Worm (Caenorhabditis elegans) whole organism, young adult: ENCODE results near the gene spe-29.
A peak's percentile ranks its signal among the peaks of the same experiment; 100 is the strongest.

Source experiments
- B0019.2 ChIP-seq: fragments of 200-800 bp; sonication (Bioruptor generic); conservative IDR thresholded peaks from 2 replicates; pipeline ENCODE4 v1.3.6; 2022; ENCODE audit warnings: missing genetic modification reagents, missing genetic modification characterization, missing compliant biosample characterization
- B0336.3 ChIP-seq: fragments of 200-800 bp; sonication (Bioruptor generic); IDR thresholded peaks from 2 replicates; pipeline ENCODE4 v1.3.6; 2022; ENCODE audit warnings: missing genetic modification characterization, missing compliant biosample characterization
- D2030.7 ChIP-seq: fragments of 200-800 bp; sonication (Bioruptor generic); IDR thresholded peaks from 2 replicates; pipeline ENCODE4 v1.3.6; 2022; ENCODE audit warnings: missing genetic modification reagents, missing genetic modification characterization, missing compliant biosample characterization
- F23B12.7 ChIP-seq: sonication (generic microtip); optimal IDR thresholded peaks from 2 replicates; lab custom pipeline; 2017; ENCODE audit warnings: missing genetic modification characterization, mild to moderate bottlenecking, missing compliant biosample characterization, antibody characterized with exemption, moderate library complexity; ENCODE audit not compliant: insufficient read depth
- F37B4.10 ChIP-seq: fragments of 200-800 bp; sonication (Bioruptor generic); IDR thresholded peaks from 2 replicates; pipeline ENCODE4 v1.3.6; 2022; ENCODE audit warnings: missing genetic modification characterization, missing compliant biosample characterization
- F39B2.1 ChIP-seq: fragments of 200-800 bp; sonication (Bioruptor generic); IDR thresholded peaks from 2 replicates; pipeline ENCODE4 v1.3.6; 2022; ENCODE audit warnings: missing genetic modification reagents, missing genetic modification characterization, missing compliant biosample characterization
- F49E8.2 ChIP-seq: sonication (generic microtip); optimal IDR thresholded peaks from 3 replicates; lab custom pipeline; 2017; ENCODE audit warnings: missing genetic modification characterization, mild to moderate bottlenecking, missing compliant biosample characterization, antibody characterized with exemption, moderate library complexity; ENCODE audit not compliant: insufficient read depth
- Y53F4B.3 ChIP-seq: fragments of 200-800 bp; sonication (Bioruptor generic); IDR thresholded peaks from 2 replicates; pipeline ENCODE4 v1.3.6; 2022; ENCODE audit warnings: missing genetic modification reagents, missing genetic modification characterization, missing compliant biosample characterization
- Y53G8AR.9 ChIP-seq: fragments of 200-800 bp; sonication (Bioruptor generic); conservative IDR thresholded peaks from 2 replicates; pipeline ENCODE4 v1.3.6; 2022; ENCODE audit warnings: missing genetic modification reagents, missing genetic modification characterization, missing compliant biosample characterization
- Y56A3A.18 ChIP-seq: fragments of 200-800 bp; sonication (Bioruptor generic); IDR thresholded peaks from 2 replicates; pipeline ENCODE4 v1.3.6; 2022; ENCODE audit warnings: missing genetic modification reagents, missing genetic modification characterization, missing compliant biosample characterization
- Y67H2A.10 ChIP-seq: fragments of 200-800 bp; sonication (Bioruptor generic); conservative IDR thresholded peaks from 2 replicates; pipeline ENCODE4 v1.3.6; 2022; ENCODE audit warnings: missing genetic modification reagents, missing genetic modification characterization, missing compliant biosample characterization
- Y95B8A.8 ChIP-seq: fragments of 200-800 bp; sonication (Bioruptor generic); IDR thresholded peaks from 2 replicates; pipeline ENCODE4 v1.3.6; 2022; ENCODE audit warnings: missing genetic modification reagents, missing genetic modification characterization, missing compliant biosample characterization
- akir-1 ChIP-seq: fragments of 200-800 bp; sonication (Bioruptor generic); optimal IDR thresholded peaks from 2 replicates; lab custom pipeline; 2018; ENCODE audit warnings: mild to moderate bottlenecking, missing genetic modification characterization, moderate library complexity, missing compliant biosample characterization
- aptf-2 ChIP-seq: fragments of 200-800 bp; sonication (Bioruptor generic); conservative IDR thresholded peaks from 2 replicates; pipeline ENCODE4 v1.3.6; 2022; ENCODE audit warnings: missing genetic modification reagents, missing genetic modification characterization, missing compliant biosample characterization
- atf-7 ChIP-seq: sonication (generic microtip); optimal IDR thresholded peaks from 2 replicates; lab custom pipeline; 2017; ENCODE audit warnings: mild to moderate bottlenecking, missing genetic modification characterization, missing compliant biosample characterization
- bed-2 ChIP-seq: fragments of 200-800 bp; sonication (Bioruptor generic); IDR thresholded peaks from 2 replicates; pipeline ENCODE4 v1.3.6; 2022; ENCODE audit warnings: missing genetic modification reagents, missing genetic modification characterization, missing compliant biosample characterization
- ceh-91 ChIP-seq: fragments of 200-800 bp; sonication (Bioruptor generic); IDR thresholded peaks from 2 replicates; pipeline ENCODE4 v1.3.6; 2022; ENCODE audit warnings: missing genetic modification reagents, missing genetic modification characterization, missing compliant biosample characterization
- chd-7 ChIP-seq: sonication (generic microtip); optimal IDR thresholded peaks from 2 replicates; lab custom pipeline; 2016; ENCODE audit warnings: mild to moderate bottlenecking, missing genetic modification characterization, moderate library complexity, missing compliant biosample characterization
- dox-1 ChIP-seq: fragments of 200-800 bp; sonication (Bioruptor generic); IDR thresholded peaks from 2 replicates; pipeline ENCODE4 v1.3.6; 2022; ENCODE audit warnings: missing genetic modification reagents, missing genetic modification characterization, missing compliant biosample characterization
- egl-18 ChIP-seq: fragments of 200-800 bp; sonication (Bioruptor generic); IDR thresholded peaks from 2 replicates; pipeline ENCODE4 v1.3.6; 2022; ENCODE audit warnings: missing genetic modification reagents, missing genetic modification characterization, missing compliant biosample characterization
- him-1 ChIP-seq: sonication (generic microtip); optimal IDR thresholded peaks from 2 replicates; lab custom pipeline; 2016; ENCODE audit warnings: missing genotype, missing genetic modification reagents, missing genetic modification characterization, missing compliant biosample characterization
- hlh-12 ChIP-seq: sonication (generic microtip); optimal IDR thresholded peaks from 2 replicates; lab custom pipeline; 2016; ENCODE audit warnings: missing genetic modification characterization, missing compliant biosample characterization
- hlh-26 ChIP-seq: fragments of 200-800 bp; sonication (Bioruptor generic); conservative IDR thresholded peaks from 2 replicates; pipeline ENCODE4 v1.3.6; 2022; ENCODE audit warnings: missing genetic modification reagents, missing genetic modification characterization, missing compliant biosample characterization
- hmg-1.2 ChIP-seq: fragments of 200-800 bp; sonication (Bioruptor generic); IDR thresholded peaks from 2 replicates; pipeline ENCODE4 v1.3.6; 2022; ENCODE audit warnings: missing genetic modification reagents, missing genetic modification characterization, missing compliant biosample characterization
- hmg-20 ChIP-seq: fragments of 200-800 bp; sonication (Bioruptor generic); IDR thresholded peaks from 2 replicates; pipeline ENCODE4 v1.3.6; 2022; ENCODE audit warnings: missing genetic modification reagents, missing genetic modification characterization, missing compliant biosample characterization
- let-607 ChIP-seq, 2 experiments: fragments of 200-800 bp in 1 of 2; sonication (Bioruptor generic) in 1 of 2; sonication (generic microtip) in 1 of 2; optimal IDR thresholded peaks; 2 replicates each; lab custom pipeline; 2016 to 2018; ENCODE audit warnings: mild to moderate bottlenecking in 2 of 2, missing compliant biosample characterization in 2 of 2, missing genetic modification characterization in 2 of 2, moderate library complexity in 2 of 2, missing genotype in 1 of 2
- lin-40 ChIP-seq: sonication (generic microtip); optimal IDR thresholded peaks from 2 replicates; lab custom pipeline; 2016; ENCODE audit warnings: missing genetic modification characterization, mild to moderate bottlenecking, missing compliant biosample characterization, missing genotype, missing genetic modification reagents
- lin-54 ChIP-seq: fragments of 200-800 bp; sonication (Bioruptor generic); optimal IDR thresholded peaks from 2 replicates; lab custom pipeline; 2018; ENCODE audit warnings: mild to moderate bottlenecking, missing genetic modification characterization, missing compliant biosample characterization
- lsy-27 ChIP-seq: sonication (generic microtip); optimal IDR thresholded peaks from 2 replicates; lab custom pipeline; 2017; ENCODE audit warnings: missing genetic modification characterization, mild to moderate bottlenecking, missing compliant biosample characterization, antibody characterized with exemption, missing genotype, borderline replicate concordance; ENCODE audit not compliant: insufficient read depth
- madf-6 ChIP-seq: fragments of 200-800 bp; sonication (Bioruptor generic); IDR thresholded peaks from 2 replicates; pipeline ENCODE4 v1.3.6; 2022; ENCODE audit warnings: missing genetic modification reagents, missing genetic modification characterization, missing compliant biosample characterization
- mcd-1 ChIP-seq: fragments of 200-800 bp; sonication (Bioruptor generic); IDR thresholded peaks from 2 replicates; pipeline ENCODE4 v1.3.6; 2022; ENCODE audit warnings: missing genetic modification reagents, missing genetic modification characterization, missing compliant biosample characterization
- nfyb-1 ChIP-seq: fragments of 200-800 bp; sonication (Bioruptor generic); IDR thresholded peaks from 2 replicates; pipeline ENCODE4 v1.3.6; 2022; ENCODE audit warnings: missing genetic modification reagents, missing genetic modification characterization, missing compliant biosample characterization
- rcor-1 ChIP-seq: fragments of 200-800 bp; sonication (Bioruptor generic); IDR thresholded peaks from 2 replicates; pipeline ENCODE4 v1.3.6; 2022; ENCODE audit warnings: missing genetic modification reagents, missing genetic modification characterization, missing compliant biosample characterization
- sdz-38 ChIP-seq: sonication (generic microtip); optimal IDR thresholded peaks from 2 replicates; lab custom pipeline; 2016; ENCODE audit warnings: missing genotype, missing genetic modification characterization, missing compliant biosample characterization
- snpc-1.1 ChIP-seq: sonication (generic microtip); optimal IDR thresholded peaks from 2 replicates; lab custom pipeline; 2017; ENCODE audit warnings: missing genetic modification characterization, mild to moderate bottlenecking, missing compliant biosample characterization, antibody characterized with exemption, moderate library complexity, missing genotype, missing genetic modification reagents; ENCODE audit not compliant: insufficient read depth
- snpc-1.3 ChIP-seq: sonication (generic microtip); optimal IDR thresholded peaks from 2 replicates; lab custom pipeline; 2017; ENCODE audit warnings: missing genetic modification characterization, mild to moderate bottlenecking, missing compliant biosample characterization, antibody characterized with exemption, moderate library complexity, missing genotype, missing genetic modification reagents; ENCODE audit not compliant: insufficient read depth
- snpc-3.4 ChIP-seq: sonication (generic microtip); optimal IDR thresholded peaks from 2 replicates; lab custom pipeline; 2017; ENCODE audit warnings: missing genetic modification characterization, mild to moderate bottlenecking, missing compliant biosample characterization, antibody characterized with exemption, moderate library complexity, missing genotype, missing genetic modification reagents
- tbx-9 ChIP-seq: sonication (generic microtip); optimal IDR thresholded peaks from 2 replicates; lab custom pipeline; 2016; ENCODE audit warnings: borderline replicate concordance, missing genetic modification characterization, inconsistent platforms, missing compliant biosample characterization
- unc-130 ChIP-seq: sonication (generic microtip); optimal IDR thresholded peaks from 2 replicates; lab custom pipeline; 2016; ENCODE audit warnings: missing genetic modification reagents, missing genetic modification characterization, missing compliant biosample characterization
- xnd-1 ChIP-seq: sonication (generic microtip); optimal IDR thresholded peaks from 2 replicates; lab custom pipeline; 2016; ENCODE audit warnings: missing genotype, missing genetic modification reagents, missing genetic modification characterization, missing compliant biosample characterization
- ztf-22 ChIP-seq: fragments of 200-800 bp; sonication (Bioruptor generic); optimal IDR thresholded peaks from 2 replicates; lab custom pipeline; 2018; ENCODE audit warnings: mild to moderate bottlenecking, missing genetic modification characterization, moderate library complexity, missing compliant biosample characterization
- ztf-6 ChIP-seq: fragments of 200-800 bp; sonication (Bioruptor generic); IDR thresholded peaks from 2 replicates; pipeline ENCODE4 v1.3.6; 2022; ENCODE audit warnings: missing genetic modification reagents, missing genetic modification characterization, missing compliant biosample characterization

Gene spe-29

ce11 chrIV:9884257-9884656, 49.4 kb upstream of the spe-29 start, which contains the start of the genes prp-18 and mccc-1 (continued):
- TF ChIP-seq F37B4.10 (GFP tag; lab: Robert Waterston, UW) (no peak), B0019.2 (no peak), hmg-20 (GFP tag; lab: Robert Waterston, UW) (no peak), B0336.3 (no peak), snpc-3.4 (peak; percentile 8), ztf-22 (GFP tag; lab: Kevin White, UChicago) (no peak), atf-7 (tag; lab: Kevin White, UChicago) (no peak), unc-130 (GFP tag; lab: Kevin White, UChicago) (peak; percentile 2), F39B2.1 (GFP tag; lab: Robert Waterston, UW) (no peak), rcor-1 (GFP tag; lab: Robert Waterston, UW) (peak; percentile 37; the same call in 1 of the 2 replicates), hmg-1.2 (peak; percentile 77; the same call in 1 of the 2 replicates), snpc-1.3 (tag; lab: Kevin White, UChicago) (peak; percentile 16), ztf-6 (GFP tag; lab: Robert Waterston, UW) (no peak), hlh-12 (tag; lab: Kevin White, UChicago) (no peak), D2030.7 (no peak; the same call in 1 of the 2 replicates), xnd-1 (tag; lab: Kevin White, UChicago) (no peak), chd-7 (tag; lab: Kevin White, UChicago) (no peak), him-1 (tag; lab: Kevin White, UChicago) (peak; percentile 23), F23B12.7 (tag; lab: Kevin White, UChicago) (peak; percentile 63), dox-1 (peak; percentile 50; the same call in 1 of the 2 replicates), lin-54 (GFP tag; lab: Kevin White, UChicago) (no peak), bed-2 (GFP tag; lab: Robert Waterston, UW) (no peak), Y53F4B.3 (no peak), hlh-26 (no peak), nfyb-1 (GFP tag; lab: Robert Waterston, UW) (no peak), ceh-91 (no peak), egl-18 (no peak), tbx-9 (no peak), mcd-1 (GFP tag; lab: Robert Waterston, UW) (peak; percentile 89)
- TF ChIP-seq, all 124 proteins: peak for 17

- TF ChIP-seq lin-40 (tag; lab: Kevin White, UChicago): no peak
- no peak for TF ChIP-seq mcd-1 (GFP tag; lab: Robert Waterston, UW)
- TF ChIP-seq akir-1 (GFP tag; lab: Kevin White, UChicago): no peak
- no peak for TF ChIP-seq aptf-2 (GFP tag; lab: Robert Waterston, UW)
- TF ChIP-seq madf-6 (GFP tag; lab: Robert Waterston, UW): no peak
- no peak for TF ChIP-seq chd-7 (tag; lab: Kevin White, UChicago)
Measured at ce11 chrIV:9889857-9890256, 43.8 kb upstream of the spe-29 start, which contains the start of gene ttbk-3. TSS of gene ttbk-3 (minus strand) at chrIV:9889957.

- TF ChIP-seq Y56A3A.18 (no peak), Y95B8A.8 (no peak), snpc-1.1 (tag; lab: Kevin White, UChicago) (no peak), F49E8.2 (no peak), D2030.7 (no peak), Y53G8AR.9 (no peak), ceh-91 (no peak), unc-130 (GFP tag; lab: Kevin White, UChicago) (no peak), sdz-38 (tag; lab: Kevin White, UChicago) (no peak), nfyb-1 (GFP tag; lab: Robert Waterston, UW) (no peak), Y67H2A.10 (GFP tag; lab: Robert Waterston, UW) (no peak), let-607 (tag; optimal IDR thresholded peaks at IDR 0.05; lab: Kevin White, UChicago) (no peak), lsy-27 (tag; lab: Kevin White, UChicago) (no peak)
Measured at ce11 chrIV:9891938-9892337, 41.7 kb upstream of the spe-29 start, which contains the start of gene F32B6.4. TSS of gene F32B6.4 (minus strand) at chrIV:9892038.
